Fruit fly (Drosophila melanogaster) S2 (cell line): ENCODE results near the gene Cpr62Bc.

ENCODE experiments used
- CG8478 ChIP-seq: fragments of >200 bp; optimal IDR thresholded peaks from 2 replicates; lab custom pipeline; 2018
- CTCF ChIP-seq, 2 experiments: fragments of >200 bp; optimal IDR thresholded peaks; 2 replicates each; lab custom pipeline; 2018

The Cpr62Bc gene

dm6 chr3L:1841984-1842383 lies at the start of gene Cpr62Bc:
Cpr62Bc (minus strand) TSS chr3L:1842084.
- no peak for TF ChIP-seq CTCF (optimal IDR thresholded peaks at IDR 0.05; lab: Kevin White, UChicago)
- TF ChIP-seq CG8478 (lab: Kevin White, UChicago): no peak

dm6 chr3L:1890941-1891340 lies 49.1 kb upstream of the Cpr62Bc start:
- no peak for TF ChIP-seq CG8478 (lab: Kevin White, UChicago)
- peak; percentile 59 to 73 for TF ChIP-seq CTCF (optimal IDR thresholded peaks at IDR 0.05; lab: Kevin White, UChicago)

- TF ChIP-seq CTCF (optimal IDR thresholded peaks at IDR 0.05; lab: Kevin White, UChicago) (no peak), CG8478 (lab: Kevin White, UChicago) (no peak)
Observed at dm6 chr3L:1887929-1888529, 46.1 kb upstream of the Cpr62Bc start.

DNA sequence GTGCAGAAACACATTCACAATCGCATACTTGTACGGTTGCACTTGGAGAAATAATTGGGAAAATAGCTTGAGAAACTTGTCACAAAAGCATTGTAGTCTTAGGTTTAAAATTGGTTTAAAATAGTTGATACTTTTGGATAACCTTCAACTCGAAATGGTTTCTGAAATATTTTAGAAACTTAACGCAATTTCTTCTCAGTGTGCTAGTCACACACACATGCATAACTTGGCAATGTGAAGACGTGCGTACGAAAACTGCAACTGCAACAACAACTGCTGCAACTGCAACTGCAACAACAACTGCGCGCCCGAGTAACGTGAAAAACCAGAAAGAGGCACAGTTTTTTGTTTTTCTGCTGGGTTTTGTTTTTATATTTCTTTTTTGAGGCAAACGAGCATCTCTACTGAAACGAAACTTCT lies 44.3 kb upstream of the Cpr62Bc start:
- no peak for TF ChIP-seq CTCF (optimal IDR thresholded peaks at IDR 0.05; lab: Kevin White, UChicago)
- TF ChIP-seq CG8478 (lab: Kevin White, UChicago): no peak

DNA sequence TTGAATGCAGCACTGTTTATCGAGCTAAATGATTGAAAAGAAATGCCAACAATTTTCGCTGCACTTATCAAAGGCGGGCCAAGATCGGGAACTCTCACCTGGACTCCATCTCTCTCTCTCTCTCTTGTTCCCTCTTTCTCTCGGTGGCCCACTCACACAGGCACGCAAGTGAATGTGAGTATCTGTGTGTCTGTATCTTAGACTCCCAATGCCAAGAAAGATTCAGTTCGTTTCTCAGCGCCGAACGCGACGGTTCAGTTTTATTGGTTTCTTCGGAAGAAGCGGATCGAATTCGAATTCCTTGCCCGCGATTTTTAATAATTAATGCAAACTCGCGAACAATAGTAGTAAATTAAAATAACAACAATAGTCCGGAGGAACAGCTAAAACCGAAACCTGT lies 43.6 kb upstream of the Cpr62Bc start, which contains the start of gene Tmhs:
Gene Tmhs, plus strand, starts transcription at position 222 of the 400 bp plus-strand sequence.
- no peak for TF ChIP-seq CG8478 (lab: Kevin White, UChicago)
- TF ChIP-seq CTCF (optimal IDR thresholded peaks at IDR 0.05; lab: Kevin White, UChicago): no peak

- TF ChIP-seq CTCF (optimal IDR thresholded peaks at IDR 0.05; lab: Kevin White, UChicago) (no peak), CG8478 (lab: Kevin White, UChicago) (no peak)
Observed at dm6 chr3L:1884652-1885051, 42.8 kb upstream of the Cpr62Bc start, which contains the start of gene Aprt. Aprt (minus strand) TSS chr3L:1885019.

- TF ChIP-seq CG8478 (lab: Kevin White, UChicago) (no peak), CTCF (optimal IDR thresholded peaks at IDR 0.05; lab: Kevin White, UChicago) (no peak)
Observed at dm6 chr3L:1882868-1883554, 41.1 kb upstream of the Cpr62Bc start, which contains the start of gene CG13937. CG13937 (minus strand) TSS chr3L:1883041.

DNA sequence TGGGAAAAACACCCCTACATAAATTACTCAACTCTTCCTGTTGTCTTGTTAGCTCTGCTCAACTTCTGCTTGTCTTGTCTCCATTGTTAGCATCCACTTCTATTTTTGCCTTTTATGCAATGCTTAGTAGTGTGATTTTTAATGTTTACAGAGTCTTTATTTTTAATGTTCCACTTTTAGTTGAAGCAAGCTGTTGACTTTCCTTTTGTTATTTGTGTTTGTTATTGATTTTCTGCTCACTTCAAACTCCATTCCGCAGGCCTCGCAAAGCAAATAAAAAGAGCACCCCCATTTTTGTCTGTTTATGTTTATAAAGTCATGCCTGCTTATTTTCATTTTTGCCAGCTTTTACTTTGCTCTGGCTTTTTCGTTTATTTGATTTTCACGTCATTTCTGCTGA lies 40.0 kb upstream of the Cpr62Bc start:
- TF ChIP-seq CG8478 (lab: Kevin White, UChicago): no peak
- no peak for TF ChIP-seq CTCF (optimal IDR thresholded peaks at IDR 0.05; lab: Kevin White, UChicago)

DNA sequence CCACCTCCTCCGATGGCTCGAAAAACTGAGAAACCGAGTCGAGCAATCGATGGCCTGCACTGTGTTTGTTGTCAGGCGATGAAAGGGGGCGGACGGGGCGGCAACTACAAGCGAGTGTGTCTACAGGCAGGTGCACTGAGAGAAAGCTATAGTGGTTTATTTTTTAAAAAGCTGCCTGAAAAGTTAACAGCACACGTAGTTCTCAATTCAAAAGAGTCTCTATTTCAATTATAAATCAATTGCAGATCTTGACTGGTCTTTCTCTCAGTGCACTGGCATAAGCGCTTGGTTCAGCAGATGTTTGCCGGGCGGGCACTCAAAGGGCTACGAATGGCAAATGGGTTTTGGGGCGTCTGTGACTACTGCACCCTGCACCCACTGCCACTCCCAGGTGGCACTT lies 38.8 kb upstream of the Cpr62Bc start:
- TF ChIP-seq CG8478 (lab: Kevin White, UChicago): no peak
- TF ChIP-seq CTCF (optimal IDR thresholded peaks at IDR 0.05; lab: Kevin White, UChicago): no peak

dm6 chr3L:1876215-1876625 lies 34.3 kb upstream of the Cpr62Bc start, which contains the start of gene dre4:
dre4 (minus strand) TSS chr3L:1876312.
- TF ChIP-seq CG8478 (lab: Kevin White, UChicago) (no peak), CTCF (optimal IDR thresholded peaks at IDR 0.05; lab: Kevin White, UChicago) (peak; percentile 24 to 62)

DNA sequence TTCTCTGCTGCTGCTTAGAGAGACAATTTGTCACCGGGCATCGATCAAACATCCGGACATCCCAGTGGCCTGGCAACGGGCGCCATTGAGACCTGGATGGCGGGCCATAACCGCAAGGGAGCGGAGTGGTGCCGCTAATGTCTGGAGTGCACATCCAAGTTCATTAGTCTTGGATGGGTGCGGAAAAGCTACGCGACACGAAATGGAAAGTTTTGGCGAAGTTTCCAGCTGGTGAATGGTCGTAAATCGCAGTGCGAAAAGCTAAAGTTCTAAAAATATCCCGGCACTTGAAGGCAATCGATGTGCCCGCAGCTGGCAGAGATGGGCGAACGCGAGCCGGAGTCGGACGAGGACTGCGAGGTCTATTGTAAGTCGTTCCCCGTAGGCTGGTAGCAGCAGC lies 27.8 kb upstream of the Cpr62Bc start, which contains the start of gene CG13924:
Gene CG13924, plus strand, starts transcription at position 301 of the 400 bp plus-strand sequence.
- TF ChIP-seq CTCF (optimal IDR thresholded peaks at IDR 0.05; lab: Kevin White, UChicago): no peak
- no peak for TF ChIP-seq CG8478 (lab: Kevin White, UChicago)

DNA sequence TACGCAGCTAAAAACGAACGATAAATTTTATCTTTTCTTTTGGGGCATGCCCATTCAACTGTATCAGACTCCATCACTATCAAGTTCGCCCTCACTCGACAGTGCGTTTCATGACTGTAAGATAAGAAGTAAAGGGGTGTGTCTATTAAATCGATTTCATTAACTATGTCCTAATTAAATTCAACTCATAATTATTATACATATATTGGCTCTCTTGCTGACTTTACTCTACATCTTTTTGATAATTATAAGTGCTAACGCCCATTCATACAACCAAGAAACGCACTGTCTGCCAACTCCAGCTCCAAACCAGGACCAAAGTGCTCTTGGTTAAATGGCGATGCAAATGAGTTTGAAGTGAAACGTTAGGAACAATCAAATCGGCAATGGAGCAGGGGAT lies 27.0 kb upstream of the Cpr62Bc start:
- TF ChIP-seq CTCF (optimal IDR thresholded peaks at IDR 0.05; lab: Kevin White, UChicago) (no peak), CG8478 (lab: Kevin White, UChicago) (no peak)

DNA sequence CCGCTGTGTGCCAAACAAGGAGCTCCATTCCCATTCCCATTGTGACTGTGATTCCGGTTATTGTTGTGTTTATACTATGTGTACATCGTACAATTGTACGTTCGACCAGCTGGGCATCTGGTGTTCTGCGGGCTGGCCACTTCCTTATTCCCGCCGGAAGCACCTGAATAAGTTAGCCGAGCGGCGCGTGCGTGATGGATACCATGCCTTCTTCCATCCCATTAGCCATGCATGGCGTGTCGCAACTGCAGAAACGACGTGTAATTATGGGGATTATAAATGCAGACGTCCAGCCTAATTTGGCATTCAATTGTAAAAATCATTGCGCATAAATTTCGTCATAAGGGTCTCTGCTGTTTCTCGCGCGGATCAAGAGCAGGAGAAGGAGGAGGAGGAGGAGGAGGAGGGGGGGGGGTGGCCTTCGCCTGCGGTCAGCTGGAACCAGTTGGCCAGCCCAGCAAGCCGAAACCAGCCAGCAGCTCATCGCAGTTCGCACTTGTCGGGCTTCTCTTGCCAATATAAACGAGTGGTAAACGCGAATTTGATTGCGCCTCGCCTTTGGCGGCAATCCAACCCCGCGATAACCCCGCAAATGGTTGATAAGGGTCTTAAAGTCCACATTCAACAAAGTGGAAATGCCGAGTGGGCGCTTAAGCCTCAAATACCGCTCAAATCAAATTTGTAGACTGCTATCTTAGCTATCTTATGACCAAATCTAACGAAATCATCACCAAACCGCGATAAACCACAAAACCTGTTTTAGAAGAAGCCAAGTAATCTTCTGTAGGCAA lies 24.3 kb upstream of the Cpr62Bc start:
- TF ChIP-seq CTCF (optimal IDR thresholded peaks at IDR 0.05; lab: Kevin White, UChicago) (no peak), CG8478 (lab: Kevin White, UChicago) (no peak)

DNA sequence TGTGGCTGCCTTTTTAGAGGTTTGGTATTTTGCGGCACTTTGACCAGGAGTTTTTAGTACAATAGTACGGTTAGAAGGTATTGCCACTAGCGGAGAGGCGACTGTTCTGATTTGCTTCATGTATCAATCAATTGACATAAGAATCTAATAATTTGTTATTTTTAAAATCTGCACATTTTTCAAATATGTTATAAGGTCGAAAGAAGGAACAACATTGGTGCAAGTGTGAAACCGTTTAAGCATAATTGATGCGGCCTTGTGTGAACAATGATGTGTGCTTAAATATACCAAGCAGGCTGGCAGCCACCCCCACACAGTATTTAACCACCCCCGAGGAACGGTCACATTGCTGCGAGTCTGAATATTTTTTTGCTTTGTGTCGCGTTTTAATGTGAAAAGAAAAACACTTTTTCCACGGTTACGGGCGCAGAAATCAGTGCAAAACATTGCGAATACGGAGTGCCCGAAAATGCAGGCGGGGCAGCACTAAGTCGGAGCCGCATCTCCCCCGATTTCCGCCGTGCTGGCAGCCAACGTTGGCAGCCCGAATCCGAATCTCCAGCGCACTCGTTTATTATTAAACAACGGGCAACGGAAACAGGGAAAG lies 23.3 kb upstream of the Cpr62Bc start, which contains the start of the genes HBS1 and CG12025:
Gene HBS1, minus strand, starts transcription at position 120 of the 607 bp plus-strand sequence.
Gene CG12025, plus strand, starts transcription at position 310 of the 607 bp plus-strand sequence.
- no peak for TF ChIP-seq CTCF (optimal IDR thresholded peaks at IDR 0.05; lab: Kevin White, UChicago)
